Fruit fly (Drosophila melanogaster): Measurements from ENCODE around the gene CG7551.

CG7551 gene

DNA sequence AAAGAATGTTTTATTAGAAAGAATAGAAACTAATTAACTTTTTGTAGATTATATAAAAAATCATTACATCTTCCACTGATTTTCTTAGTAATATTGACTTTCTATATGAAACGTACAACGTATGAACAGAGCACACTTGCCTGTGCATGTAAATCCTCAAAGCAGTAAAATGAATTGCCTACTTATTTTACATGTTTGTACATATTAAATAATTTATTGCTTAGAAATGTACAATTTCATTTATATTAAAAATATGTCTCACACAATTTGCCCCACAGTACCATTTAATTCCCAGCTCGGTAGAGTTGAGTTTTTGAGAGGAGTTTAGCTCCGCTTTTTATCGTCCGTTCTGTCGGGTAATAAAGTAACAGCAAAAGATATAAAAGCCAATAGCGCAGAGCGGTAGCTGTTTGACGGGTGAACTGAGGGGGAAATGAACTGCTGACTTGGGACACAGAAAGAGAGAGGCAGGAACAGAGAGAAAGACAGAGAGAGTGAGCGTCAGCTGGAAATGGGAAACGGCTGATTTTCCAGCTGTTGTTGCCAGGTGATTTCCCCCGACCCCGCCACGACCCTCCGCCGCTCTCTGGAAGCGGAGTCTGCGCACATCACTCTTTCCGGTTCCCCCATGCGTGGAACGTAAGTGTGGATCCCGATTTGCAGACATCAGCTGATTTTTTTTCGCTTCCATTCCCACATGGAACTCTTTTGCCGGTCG is 35.0 kb downstream of the CG7551 start:
- TF ChIP-seq noc (tag; optimal IDR thresholded peaks at IDR 0.05): no peak

DNA sequence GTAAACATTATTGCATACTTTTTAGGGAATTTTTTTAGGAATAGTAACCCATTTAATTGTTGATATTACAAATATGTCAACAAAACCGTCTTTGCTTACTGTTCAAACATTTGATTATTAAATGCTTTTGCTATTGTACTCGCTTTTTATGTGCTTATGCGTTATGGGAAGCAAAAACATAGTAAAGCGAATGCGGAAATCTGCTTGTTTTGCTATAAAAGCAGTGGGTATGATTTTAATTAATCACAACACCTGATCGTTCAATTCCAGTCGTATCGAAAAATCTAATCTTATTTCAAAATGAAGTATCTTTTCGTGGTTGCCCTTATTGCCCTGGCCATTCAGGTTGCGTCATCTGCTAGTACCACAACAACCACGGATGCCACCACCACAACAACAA is 50.0 kb downstream of the CG7551 start, which contains the start of gene CG33500:
TSS of gene CG33500 (plus strand) at position 301 of the 400 bp plus-strand sequence.
- no peak for TF ChIP-seq noc (tag; optimal IDR thresholded peaks at IDR 0.05)

All from whole organism, larva.